Fruit fly (Drosophila melanogaster): ENCODE results near the gene sima.
A peak's percentile ranks its signal among the peaks of the same experiment; 100 is the strongest.

dm6 chr3R:30084137-30084536 lies 26.0 kb downstream of the sima start:
- TF ChIP-seq CG32006 (GFP tag; optimal IDR thresholded peaks at IDR 0.05) (no peak), topi (GFP tag; optimal IDR thresholded peaks at IDR 0.05) (peak; percentile 6), Blimp-1 (GFP tag; optimal IDR thresholded peaks at IDR 0.05) (no peak), CG6808 (GFP tag; optimal IDR thresholded peaks at IDR 0.05) (no peak), fd59A (GFP tag; optimal IDR thresholded peaks at IDR 0.05) (no peak), dsx (GFP tag; optimal IDR thresholded peaks at IDR 0.05; ENCODE audit: poor library complexity, severe bottlenecking) (no peak), acj6 (GFP tag; optimal IDR thresholded peaks at IDR 0.05) (no peak), OdsH (GFP tag; optimal IDR thresholded peaks at IDR 0.05) (no peak), spab (GFP tag; optimal IDR thresholded peaks at IDR 0.05) (no peak), CG11762 (GFP tag; optimal IDR thresholded peaks at IDR 0.05; ENCODE audit: insufficient read depth) (no peak), CG4318 (GFP tag; optimal IDR thresholded peaks at IDR 0.05) (no peak), esn (GFP tag; optimal IDR thresholded peaks at IDR 0.05) (peak; percentile 26), CG3032 (tag; optimal IDR thresholded peaks at IDR 0.05) (no peak), CG8119 (GFP tag; IDR thresholded peaks at IDR 0.05) (no peak)
